Worm (Caenorhabditis elegans) whole organism, late embryonic: ENCODE measurements around the gene T22H9.1.

ENCODE experiments used
- C38D4.7 ChIP-seq: fragments of 200-800 bp; sonication (Bioruptor generic); optimal IDR thresholded peaks from 2 replicates; lab custom pipeline; 2018; ENCODE audit warnings: mild to moderate bottlenecking, missing genetic modification characterization, moderate library complexity, missing compliant biosample characterization
- T23F11.4 ChIP-seq: fragments of 200-800 bp; sonication (Bioruptor generic); optimal IDR thresholded peaks from 2 replicates; lab custom pipeline; 2018; ENCODE audit warnings: mild to moderate bottlenecking, missing genetic modification characterization, missing compliant biosample characterization
- Y22D7AL.16 ChIP-seq: sonication (generic microtip); optimal IDR thresholded peaks from 2 replicates; lab custom pipeline; 2016; ENCODE audit warnings: missing genetic modification characterization, missing compliant biosample characterization
- ama-1 ChIP-seq: fragments of 150-350 bp; optimal IDR thresholded peaks from 2 replicates; lab custom pipeline; 2014
- ceh-18 ChIP-seq: sonication (generic microtip); optimal IDR thresholded peaks from 2 replicates; lab custom pipeline; 2016; ENCODE audit warnings: missing genetic modification characterization, missing compliant biosample characterization
- ceh-30 ChIP-seq: fragments of 150-350 bp; optimal IDR thresholded peaks from 2 replicates; lab custom pipeline; 2014; ENCODE audit warnings: missing biosample characterization, missing genetic modification characterization
- ceh-34 ChIP-seq: sonication (generic microtip); optimal IDR thresholded peaks from 2 replicates; lab custom pipeline; 2016; ENCODE audit warnings: mild to moderate bottlenecking, missing genetic modification characterization, missing compliant biosample characterization
- ceh-48 ChIP-seq: sonication (generic microtip); optimal IDR thresholded peaks from 2 replicates; lab custom pipeline; 2016; ENCODE audit warnings: missing genetic modification characterization, inconsistent platforms, missing compliant biosample characterization
- ceh-9 ChIP-seq: sonication (generic microtip); optimal IDR thresholded peaks from 2 replicates; lab custom pipeline; 2016; ENCODE audit warnings: mild to moderate bottlenecking, missing genetic modification characterization, inconsistent platforms, missing compliant biosample characterization
- che-1 ChIP-seq: sonication (generic microtip); optimal IDR thresholded peaks from 2 replicates; lab custom pipeline; 2016; ENCODE audit warnings: mild to moderate bottlenecking, missing genetic modification characterization, missing compliant biosample characterization
- dmd-4 ChIP-seq: sonication (generic microtip); optimal IDR thresholded peaks from 2 replicates; lab custom pipeline; 2016; ENCODE audit warnings: borderline replicate concordance, missing genetic modification characterization, missing compliant biosample characterization
- ets-4 ChIP-seq: sonication (generic microtip); optimal IDR thresholded peaks from 2 replicates; lab custom pipeline; 2016; ENCODE audit warnings: missing genetic modification characterization, missing compliant biosample characterization
- fkh-10 ChIP-seq: fragments of 150-350 bp; optimal IDR thresholded peaks from 2 replicates; lab custom pipeline; 2014; ENCODE audit warnings: missing biosample characterization, missing genetic modification reagents, missing genetic modification characterization
- fkh-6 ChIP-seq: sonication (generic microtip); optimal IDR thresholded peaks from 2 replicates; lab custom pipeline; 2016; ENCODE audit warnings: missing genetic modification characterization, missing compliant biosample characterization
- gmeb-2 ChIP-seq: sonication (generic microtip); optimal IDR thresholded peaks from 2 replicates; lab custom pipeline; 2016; ENCODE audit warnings: missing genetic modification characterization, inconsistent platforms, missing compliant biosample characterization
- hlh-30 ChIP-seq: sonication (generic microtip); optimal IDR thresholded peaks from 2 replicates; lab custom pipeline; 2017; ENCODE audit warnings: antibody characterized with exemption, missing genetic modification characterization, missing compliant biosample characterization; ENCODE audit not compliant: insufficient read depth
- hlh-8 ChIP-seq: sonication (generic microtip); optimal IDR thresholded peaks from 2 replicates; lab custom pipeline; 2016; ENCODE audit warnings: missing genotype, missing genetic modification characterization, missing compliant biosample characterization
- lin-11 ChIP-seq: fragments of 200-800 bp; sonication (Bioruptor generic); optimal IDR thresholded peaks from 2 replicates; lab custom pipeline; 2018; ENCODE audit warnings: mild to moderate bottlenecking, missing genetic modification characterization, missing compliant biosample characterization
- mec-3 ChIP-seq: sonication (generic microtip); optimal IDR thresholded peaks from 2 replicates; lab custom pipeline; 2016; ENCODE audit warnings: borderline replicate concordance, missing genetic modification characterization, missing compliant biosample characterization
- nfya-1 ChIP-seq: sonication (generic microtip); optimal IDR thresholded peaks from 2 replicates; lab custom pipeline; 2017; ENCODE audit warnings: missing genetic modification characterization, mild to moderate bottlenecking, missing compliant biosample characterization, antibody characterized with exemption, moderate library complexity
- nhr-11 ChIP-seq: fragments of 150-350 bp; optimal IDR thresholded peaks from 2 replicates; lab custom pipeline; 2014; ENCODE audit warnings: missing biosample characterization, missing genetic modification characterization
- odd-2 ChIP-seq: sonication (generic microtip); optimal IDR thresholded peaks from 2 replicates; lab custom pipeline; 2017; ENCODE audit warnings: antibody characterized with exemption, mild to moderate bottlenecking, missing genetic modification characterization, missing compliant biosample characterization
- pag-3 ChIP-seq: sonication (generic microtip); optimal IDR thresholded peaks from 2 replicates; lab custom pipeline; 2016; ENCODE audit warnings: missing compliant biosample characterization, missing genetic modification characterization, borderline replicate concordance
- pax-1 ChIP-seq: fragments of 150-350 bp; optimal IDR thresholded peaks from 2 replicates; lab custom pipeline; 2014; ENCODE audit warnings: missing biosample characterization, missing genetic modification characterization
- pha-2 ChIP-seq: sonication (generic microtip); optimal IDR thresholded peaks from 2 replicates; lab custom pipeline; 2017; ENCODE audit warnings: mild to moderate bottlenecking, missing genetic modification characterization, missing compliant biosample characterization
- pha-4 ChIP-seq: fragments of 150-350 bp; optimal IDR thresholded peaks from 2 replicates; lab custom pipeline; 2018; ENCODE audit warnings: missing biosample characterization, missing genetic modification reagents, missing genetic modification characterization
- pqm-1 ChIP-seq: sonication (generic microtip); optimal IDR thresholded peaks from 2 replicates; lab custom pipeline; 2016; ENCODE audit warnings: missing genetic modification characterization, missing compliant biosample characterization
- rnt-1 ChIP-seq: sonication (generic microtip); optimal IDR thresholded peaks from 2 replicates; lab custom pipeline; 2016; ENCODE audit warnings: missing genetic modification characterization, missing compliant biosample characterization
- sox-4 ChIP-seq: sonication (generic microtip); optimal IDR thresholded peaks from 2 replicates; lab custom pipeline; 2017; ENCODE audit warnings: mild to moderate bottlenecking, missing genetic modification characterization, inconsistent platforms, missing compliant biosample characterization
- syd-9 ChIP-seq: sonication (generic microtip); optimal IDR thresholded peaks from 2 replicates; lab custom pipeline; 2016; ENCODE audit warnings: mild to moderate bottlenecking, missing genetic modification characterization, moderate library complexity, missing compliant biosample characterization
- unc-42 ChIP-seq: sonication (generic microtip); optimal IDR thresholded peaks from 2 replicates; lab custom pipeline; 2016; ENCODE audit warnings: missing genotype, missing genetic modification characterization, missing compliant biosample characterization
- unc-55 ChIP-seq: sonication (generic microtip); optimal IDR thresholded peaks from 2 replicates; lab custom pipeline; 2017; ENCODE audit warnings: missing biosample characterization, missing genetic modification reagents, missing genetic modification characterization

The T22H9.1 gene

ce11 chrV:350822-351221, 8.7 kb upstream of the T22H9.1 start:
- TF ChIP-seq hlh-8 (tag; lab: Kevin White, UChicago) (no peak), fkh-10 (GFP tag; lab: Kevin White, UChicago) (no peak), nfya-1 (tag; lab: Kevin White, UChicago) (peak; percentile 72)
- TF ChIP-seq, all 69 proteins: peak for 1

- TF ChIP-seq ceh-9 (tag; lab: Kevin White, UChicago), result no peak
- TF ChIP-seq nhr-11 (tag; lab: Kevin White, UChicago), result no peak
- no peak for TF ChIP-seq syd-9 (tag; lab: Kevin White, UChicago)
- no peak for TF ChIP-seq ceh-34 (tag; lab: Kevin White, UChicago)
- TF ChIP-seq sox-4, result no peak
- no peak for TF ChIP-seq pqm-1 (tag; lab: Kevin White, UChicago)
- TF ChIP-seq ceh-30 (tag; lab: Kevin White, UChicago), result no peak
- no peak for TF ChIP-seq pag-3 (tag; lab: Kevin White, UChicago)
- TF ChIP-seq rnt-1 (tag; lab: Kevin White, UChicago), result no peak
Measured at ce11 chrV:351787-352186, 7.8 kb upstream of the T22H9.1 start.

- TF ChIP-seq pha-2 (tag; lab: Kevin White, UChicago), result no peak
- peak; percentile 65 for TF ChIP-seq nfya-1 (tag; lab: Kevin White, UChicago)
Measured at ce11 chrV:356959-357702, 2.4 kb upstream of the T22H9.1 start.

- TF ChIP-seq hlh-30 (tag; lab: Kevin White, UChicago) (no peak), Y22D7AL.16 (tag; lab: Kevin White, UChicago) (no peak), fkh-6 (tag; lab: Kevin White, UChicago) (no peak), pha-4 (tag; lab: Kevin White, UChicago) (no peak), dmd-4 (tag; lab: Kevin White, UChicago) (no peak), unc-42 (tag; lab: Kevin White, UChicago) (no peak)
Measured at ce11 chrV:358473-358872, 1.1 kb upstream of the T22H9.1 start.

ce11 chrV:360068-360467, 502 bp downstream of the T22H9.1 start:
- TF ChIP-seq unc-55 (GFP tag; lab: Kevin White, UChicago) (no peak), pax-1 (tag; lab: Kevin White, UChicago) (no peak), che-1 (tag; lab: Kevin White, UChicago) (no peak), ama-1 (no peak), ceh-48 (tag; lab: Kevin White, UChicago) (no peak), lin-11 (no peak), ceh-30 (tag; lab: Kevin White, UChicago) (no peak), T23F11.4 (no peak), ceh-18 (tag; lab: Kevin White, UChicago) (no peak), C38D4.7 (GFP tag; lab: Kevin White, UChicago) (no peak), ets-4 (no peak), pag-3 (tag; lab: Kevin White, UChicago) (no peak), hlh-8 (tag; lab: Kevin White, UChicago) (no peak), odd-2 (tag; lab: Kevin White, UChicago) (no peak), gmeb-2 (tag; lab: Kevin White, UChicago) (no peak), mec-3 (tag; lab: Kevin White, UChicago) (no peak), unc-42 (tag; lab: Kevin White, UChicago) (no peak)
- TF ChIP-seq, all 69 proteins: peak for 0
